Worm (Caenorhabditis elegans): Measurements from ENCODE around the gene sea-1.

DNA sequence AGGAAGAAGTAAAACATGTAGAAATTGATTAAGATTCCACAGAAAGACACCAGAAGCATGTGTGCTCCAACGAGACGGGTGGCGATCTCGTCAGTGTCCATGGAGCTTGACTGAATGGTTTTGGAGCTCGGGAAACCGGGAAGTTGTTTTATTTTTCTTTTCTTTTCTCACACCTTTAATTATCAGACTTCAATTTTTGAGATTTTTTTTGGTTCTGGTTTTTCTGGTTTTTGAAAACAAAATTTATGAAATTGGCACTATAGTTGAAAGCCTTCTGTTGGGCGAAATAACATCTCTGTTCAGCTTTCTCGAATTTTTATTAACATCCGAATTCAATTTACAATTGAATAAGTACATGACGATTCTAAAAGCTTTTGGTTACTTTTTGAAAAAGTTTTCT is 26.2 kb upstream of the sea-1 start, which contains the start of gene srx-104:
- TF ChIP-seq dpl-1 (GFP tag; optimal IDR thresholded peaks at IDR 0.05) (no peak), ceh-82 (tag; optimal IDR thresholded peaks at IDR 0.05) (no peak), lin-39 (tag; optimal IDR thresholded peaks at IDR 0.05) (no peak), unc-39 (tag; optimal IDR thresholded peaks at IDR 0.05) (no peak), lin-1 (GFP tag; IDR thresholded peaks at IDR 0.05) (no peak), dmd-8 (GFP tag; IDR thresholded peaks at IDR 0.05) (no peak), fos-1 (tag; optimal IDR thresholded peaks at IDR 0.05) (no peak), ces-1 (GFP tag; optimal IDR thresholded peaks at IDR 0.05) (no peak)

Measured in whole organism, L4 larva.